Worm (Caenorhabditis elegans) whole organism, young adult: ENCODE data around the gene C32B5.13.

Experiments used
- atf-7 ChIP-seq: sonication (generic microtip); optimal IDR thresholded peaks from 2 replicates; lab custom pipeline; 2017; ENCODE audit warnings: mild to moderate bottlenecking, missing genetic modification characterization, missing compliant biosample characterization
- lsl-1 ChIP-seq: fragments of 200-800 bp; sonication (Bioruptor generic); optimal IDR thresholded peaks from 2 replicates; lab custom pipeline; 2018; ENCODE audit warnings: mild to moderate bottlenecking, missing genetic modification characterization, moderate library complexity, missing compliant biosample characterization
- nfya-1 ChIP-seq: sonication (generic microtip); optimal IDR thresholded peaks from 2 replicates; lab custom pipeline; 2017; ENCODE audit warnings: antibody characterized with exemption, missing compliant biosample characterization, missing genetic modification characterization, borderline replicate concordance; ENCODE audit not compliant: insufficient read depth
- unc-130 ChIP-seq: sonication (generic microtip); optimal IDR thresholded peaks from 2 replicates; lab custom pipeline; 2016; ENCODE audit warnings: missing genetic modification reagents, missing genetic modification characterization, missing compliant biosample characterization

ce11 chrII:932718-933117 is 29.1 kb downstream of the C32B5.13 start, which contains the start of gene acs-15:
- TF ChIP-seq atf-7 (tag; lab: Kevin White, UChicago) (no peak), nfya-1 (tag; lab: Kevin White, UChicago) (no peak), lsl-1 (no peak), unc-130 (no peak)
